Fruit fly (Drosophila melanogaster): Measurements from ENCODE around the gene CG5498.

Gene CG5498

DNA sequence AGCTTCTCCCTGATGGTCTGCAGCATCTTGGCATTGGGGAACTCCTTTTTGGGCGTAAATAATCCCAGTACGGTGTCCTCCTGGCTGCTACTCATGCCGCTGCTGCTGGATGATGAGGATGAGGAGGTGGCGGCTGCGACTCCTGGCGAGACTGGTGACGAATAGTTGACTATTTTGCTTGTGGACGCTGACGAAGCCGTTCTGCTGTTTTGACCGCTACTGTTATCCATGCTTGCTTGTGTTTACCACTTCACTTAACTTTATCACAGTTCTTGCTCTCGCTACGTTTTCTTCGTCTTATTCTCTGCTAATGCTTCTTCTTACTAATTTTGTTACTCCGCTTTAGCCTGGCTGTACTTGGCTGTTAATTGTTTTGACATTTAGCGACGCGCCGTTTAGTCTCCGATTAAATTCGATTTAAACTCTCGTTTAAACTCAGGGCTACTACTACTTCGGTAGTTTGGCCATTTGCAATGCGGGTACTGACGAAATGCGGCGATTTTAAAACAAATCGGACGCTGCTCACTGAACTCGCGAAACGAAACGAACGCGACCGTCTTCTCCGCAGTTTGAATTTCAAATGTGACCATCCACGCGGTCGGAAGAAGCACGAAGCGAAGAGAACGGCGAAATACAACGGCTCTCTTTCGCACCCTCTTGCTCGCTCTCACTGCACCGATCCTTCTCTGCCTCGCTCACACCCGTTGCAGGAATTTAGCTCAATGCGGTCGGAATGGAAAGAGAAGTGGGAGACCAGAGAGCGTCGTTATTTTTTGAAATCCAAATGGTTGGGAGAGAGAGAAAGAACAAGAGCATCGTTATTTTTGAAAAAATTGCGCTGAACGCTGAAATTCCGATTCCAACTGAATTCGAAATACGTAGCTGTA lies 17.4 kb upstream of the CG5498 start, which contains the start of gene trbl:
trbl (minus strand) TSS at position 584 of the 887 bp plus-strand sequence.
- TF ChIP-seq br (GFP tag; optimal IDR thresholded peaks at IDR 0.05) = no peak
- TF ChIP-seq Dif (GFP tag; optimal IDR thresholded peaks at IDR 0.05; ENCODE audit: partially characterized antibody) = peak; percentile 97
- no peak for TF ChIP-seq CrebA (GFP tag; optimal IDR thresholded peaks at IDR 0.05; ENCODE audit: borderline replicate concordance)
- no peak for TF ChIP-seq CG9705 (GFP tag; optimal IDR thresholded peaks at IDR 0.05)
- no peak for TF ChIP-seq Rel (GFP tag; optimal IDR thresholded peaks at IDR 0.05)
- peak; percentile 16 for TF ChIP-seq Rel (tag; optimal IDR thresholded peaks at IDR 0.05)
- TF ChIP-seq pan (optimal IDR thresholded peaks at IDR 0.05) = no peak
- TF ChIP-seq Hr83 (GFP tag; optimal IDR thresholded peaks at IDR 0.05; ENCODE audit: poor library complexity, severe bottlenecking) = peak; percentile 54
- TF ChIP-seq HLH106 (tag; optimal IDR thresholded peaks at IDR 0.05) = no peak
- TF ChIP-seq N (GFP tag; optimal IDR thresholded peaks at IDR 0.05) = no peak
- TF ChIP-seq tai (GFP tag; optimal IDR thresholded peaks at IDR 0.05) = no peak
- TF ChIP-seq Jra (GFP tag; optimal IDR thresholded peaks at IDR 0.05) = no peak
- peak; percentile 99 for TF ChIP-seq psq (GFP tag; optimal IDR thresholded peaks at IDR 0.05)
- peak; percentile 33 for TF ChIP-seq rgr (GFP tag; optimal IDR thresholded peaks at IDR 0.05)
- TF ChIP-seq fru (GFP tag; optimal IDR thresholded peaks at IDR 0.05) = peak; percentile 42
- peak; percentile 44 for TF ChIP-seq Sp1 (GFP tag; optimal IDR thresholded peaks at IDR 0.05)
- TF ChIP-seq Vsx2 (GFP tag; optimal IDR thresholded peaks at IDR 0.05; ENCODE audit: partially characterized antibody) = peak; percentile 87
- TF ChIP-seq jim (GFP tag; optimal IDR thresholded peaks at IDR 0.05) = no peak
- peak; percentile 88 to 95 for TF ChIP-seq dl (GFP tag; optimal IDR thresholded peaks at IDR 0.05; ENCODE audit: insufficient read depth in 1 of 2, partially characterized antibody in 2 of 2)
- no peak for TF ChIP-seq ey (GFP tag; optimal IDR thresholded peaks at IDR 0.05)

DNA sequence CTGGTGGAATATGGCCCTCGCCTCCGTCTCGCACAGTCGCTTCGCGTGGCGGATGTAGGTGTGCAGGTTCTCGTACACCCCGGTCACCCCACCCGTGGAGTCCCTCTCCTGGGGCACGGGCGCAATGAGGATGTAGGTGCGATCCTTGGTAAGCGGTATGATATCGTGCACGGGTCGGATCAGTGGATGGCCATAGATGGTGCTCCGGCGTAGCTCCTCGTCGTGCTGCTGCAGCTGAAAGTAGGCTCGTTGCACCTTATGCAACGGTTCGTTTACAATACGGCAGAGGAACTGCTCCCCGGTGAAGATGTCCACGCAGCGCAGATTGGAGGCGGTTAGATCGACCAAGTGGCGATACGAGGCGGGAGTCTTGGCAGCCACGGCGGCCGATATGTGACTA lies 16.6 kb upstream of the CG5498 start:
- no peak for TF ChIP-seq CrebA (GFP tag; optimal IDR thresholded peaks at IDR 0.05; ENCODE audit: borderline replicate concordance)
- no peak for TF ChIP-seq tai (GFP tag; optimal IDR thresholded peaks at IDR 0.05)
- TF ChIP-seq h (GFP tag; optimal IDR thresholded peaks at IDR 0.05) = no peak
- no peak for TF ChIP-seq Dfd (GFP tag; optimal IDR thresholded peaks at IDR 0.05)
- no peak for TF ChIP-seq psq (GFP tag; optimal IDR thresholded peaks at IDR 0.05)
- TF ChIP-seq dsf (GFP tag; optimal IDR thresholded peaks at IDR 0.05; ENCODE audit: borderline replicate concordance) = no peak
- TF ChIP-seq Vsx2 (GFP tag; optimal IDR thresholded peaks at IDR 0.05; ENCODE audit: partially characterized antibody) = no peak
- TF ChIP-seq Rel (GFP tag; optimal IDR thresholded peaks at IDR 0.05) = no peak
- no peak for TF ChIP-seq Rel (tag; optimal IDR thresholded peaks at IDR 0.05)
- no peak for TF ChIP-seq woc (GFP tag; optimal IDR thresholded peaks at IDR 0.05)
- TF ChIP-seq lola (GFP tag; optimal IDR thresholded peaks at IDR 0.05) = no peak
- TF ChIP-seq Sp1 (GFP tag; optimal IDR thresholded peaks at IDR 0.05) = no peak
- no peak for TF ChIP-seq Myc (optimal IDR thresholded peaks at IDR 0.05)
- no peak for TF ChIP-seq ey (GFP tag; optimal IDR thresholded peaks at IDR 0.05)
- TF ChIP-seq rgr (GFP tag; optimal IDR thresholded peaks at IDR 0.05) = no peak

DNA sequence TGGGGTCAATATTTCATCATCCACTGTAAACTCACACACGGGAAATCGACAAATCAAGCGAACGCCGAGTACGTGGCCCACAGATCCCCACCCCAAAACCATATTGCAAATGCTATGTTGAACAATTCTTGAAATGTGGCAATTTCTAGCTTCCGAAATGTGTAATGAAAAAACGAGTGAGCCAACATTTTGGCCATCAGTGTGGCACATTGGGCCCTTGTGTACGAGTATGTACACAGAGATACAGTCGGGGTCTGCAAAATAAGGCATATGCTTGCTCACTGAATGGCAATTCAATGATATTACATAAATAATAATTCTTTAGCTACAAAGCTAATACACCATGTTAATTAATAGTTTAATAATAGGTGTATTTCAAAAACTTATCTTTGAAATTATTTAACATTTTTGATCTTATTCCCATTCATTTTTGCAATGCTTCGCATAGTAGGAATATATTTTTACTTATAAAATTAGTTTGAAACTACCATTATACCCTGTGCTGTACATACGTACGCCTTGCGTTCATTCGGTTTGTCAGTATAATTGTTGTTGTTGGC lies 15.7 kb upstream of the CG5498 start:
- peak; percentile 81 for TF ChIP-seq psq (GFP tag; optimal IDR thresholded peaks at IDR 0.05)
- peak; percentile 1 for TF ChIP-seq Rel (GFP tag; optimal IDR thresholded peaks at IDR 0.05)
- TF ChIP-seq Rel (tag; optimal IDR thresholded peaks at IDR 0.05) = peak; percentile 71
- TF ChIP-seq dl (GFP tag; optimal IDR thresholded peaks at IDR 0.05; ENCODE audit: insufficient read depth in 1 of 2, partially characterized antibody in 2 of 2) = no peak
- TF ChIP-seq fru (GFP tag; optimal IDR thresholded peaks at IDR 0.05) = peak; percentile 90
- TF ChIP-seq foxo (GFP tag; optimal IDR thresholded peaks at IDR 0.05) = peak; percentile 55 to 91
- peak; percentile 91 for TF ChIP-seq OdsH (GFP tag; optimal IDR thresholded peaks at IDR 0.05)
- TF ChIP-seq rgr (GFP tag; optimal IDR thresholded peaks at IDR 0.05) = peak; percentile 90
- TF ChIP-seq ey (GFP tag; optimal IDR thresholded peaks at IDR 0.05) = peak; percentile 89
- no peak for TF ChIP-seq usp (GFP tag; optimal IDR thresholded peaks at IDR 0.05)
- TF ChIP-seq Dfd (GFP tag; optimal IDR thresholded peaks at IDR 0.05) = no peak
- TF ChIP-seq HLH106 (tag; optimal IDR thresholded peaks at IDR 0.05) = peak; percentile 91
- peak; percentile 80 for TF ChIP-seq Hnf4 (GFP tag; optimal IDR thresholded peaks at IDR 0.05)
- TF ChIP-seq pan (optimal IDR thresholded peaks at IDR 0.05) = no peak
- peak; percentile 93 for TF ChIP-seq Sp1 (GFP tag; optimal IDR thresholded peaks at IDR 0.05)
- TF ChIP-seq sage (GFP tag; optimal IDR thresholded peaks at IDR 0.05) = peak; percentile 83
- no peak for TF ChIP-seq CrebA (GFP tag; optimal IDR thresholded peaks at IDR 0.05; ENCODE audit: borderline replicate concordance)
- peak; percentile 78 for TF ChIP-seq dmrt93B (GFP tag; optimal IDR thresholded peaks at IDR 0.05)
- peak; percentile 80 for TF ChIP-seq br (GFP tag; optimal IDR thresholded peaks at IDR 0.05)
- TF ChIP-seq lola (GFP tag; optimal IDR thresholded peaks at IDR 0.05) = no peak
- no peak for TF ChIP-seq GATAd (GFP tag; optimal IDR thresholded peaks at IDR 0.05)
- peak; percentile 83 for TF ChIP-seq woc (GFP tag; optimal IDR thresholded peaks at IDR 0.05)
- peak; percentile 91 for TF ChIP-seq h (GFP tag; optimal IDR thresholded peaks at IDR 0.05)
- no peak for TF ChIP-seq Dif (GFP tag; optimal IDR thresholded peaks at IDR 0.05; ENCODE audit: partially characterized antibody)
- TF ChIP-seq Hr78 (GFP tag; optimal IDR thresholded peaks at IDR 0.05) = no peak
- TF ChIP-seq brk (GFP tag; optimal IDR thresholded peaks at IDR 0.05) = peak; percentile 83
- TF ChIP-seq Hr83 (GFP tag; optimal IDR thresholded peaks at IDR 0.05; ENCODE audit: poor library complexity, severe bottlenecking) = peak; percentile 70
- peak; percentile 79 for TF ChIP-seq tai (GFP tag; optimal IDR thresholded peaks at IDR 0.05)
- TF ChIP-seq Vsx2 (GFP tag; optimal IDR thresholded peaks at IDR 0.05; ENCODE audit: partially characterized antibody) = no peak
- peak; percentile 82 for TF ChIP-seq Mio (GFP tag; optimal IDR thresholded peaks at IDR 0.05)
- peak; percentile 49 for TF ChIP-seq CG32264 (GFP tag; optimal IDR thresholded peaks at IDR 0.05)
- TF ChIP-seq CG9705 (GFP tag; optimal IDR thresholded peaks at IDR 0.05) = peak; percentile 85
- TF ChIP-seq jim (GFP tag; optimal IDR thresholded peaks at IDR 0.05) = peak; percentile 18
- peak; percentile 87 for TF ChIP-seq sv (GFP tag; optimal IDR thresholded peaks at IDR 0.05)
- TF ChIP-seq Jra (GFP tag; optimal IDR thresholded peaks at IDR 0.05) = peak; percentile 71

Measured in whole organism, wandering third instar larva.